Fruit fly (Drosophila melanogaster) whole organism, embryonic: ENCODE measurements around the gene CG34125.
A peak's percentile ranks its signal among the peaks of the same experiment; 100 is the strongest.

Source experiments
- CG10209 ChIP-seq: fragments of 200-800 bp; sonication (Bioruptor generic); optimal IDR thresholded peaks from 3 replicates; lab custom pipeline; 2017; ENCODE audit warnings: missing biosample characterization, mild to moderate bottlenecking, missing genetic modification characterization, missing genetic modification reagents
- CG10321 ChIP-seq: fragments of 200-800 bp; sonication (Bioruptor generic); IDR thresholded peaks from 2 replicates; pipeline ENCODE4 v1.3.6; 2022; ENCODE audit warnings: missing biosample characterization, missing genetic modification characterization
- CG10543 ChIP-seq: fragments of 200-800 bp; sonication (Bioruptor generic); optimal IDR thresholded peaks from 3 replicates; lab custom pipeline; 2017; ENCODE audit warnings: missing biosample characterization, mild to moderate bottlenecking, missing genetic modification characterization, moderate library complexity
- CG10565 ChIP-seq: fragments of 200-800 bp; sonication (Bioruptor generic); optimal IDR thresholded peaks from 3 replicates; lab custom pipeline; 2016; ENCODE audit warnings: missing biosample characterization, mild to moderate bottlenecking, missing genetic modification characterization
- CG10654 ChIP-seq: fragments of 200-800 bp; sonication (Bioruptor generic); optimal IDR thresholded peaks from 2 replicates; lab custom pipeline; 2016; ENCODE audit warnings: missing biosample characterization, missing genetic modification characterization
- CG11560 ChIP-seq: fragments of 200-800 bp; sonication (Bioruptor generic); IDR thresholded peaks from 3 replicates; pipeline ENCODE4 v1.3.6; 2022; ENCODE audit warnings: missing biosample characterization, missing genetic modification characterization
- CG13287 ChIP-seq: fragments of 200-800 bp; sonication (Bioruptor generic); IDR thresholded peaks from 2 replicates; pipeline ENCODE4 v1.3.6; 2022; ENCODE audit warnings: missing biosample characterization, missing genetic modification characterization; ENCODE audit not compliant: partially characterized antibody
- CG13894 ChIP-seq: fragments of 200-800 bp; sonication (Bioruptor generic); optimal IDR thresholded peaks from 3 replicates; lab custom pipeline; 2018; ENCODE audit warnings: missing biosample characterization, mild to moderate bottlenecking, missing genetic modification characterization, moderate library complexity
- CG15514 ChIP-seq: fragments of 200-800 bp; sonication (Bioruptor generic); optimal IDR thresholded peaks from 3 replicates; lab custom pipeline; 2017; ENCODE audit warnings: missing biosample characterization, missing genetic modification characterization, mild to moderate bottlenecking, moderate library complexity, missing genetic modification reagents
- CG1832 ChIP-seq: fragments of 200-800 bp; sonication (Bioruptor generic); optimal IDR thresholded peaks from 2 replicates; lab custom pipeline; 2017; ENCODE audit warnings: missing biosample characterization, mild to moderate bottlenecking, missing genetic modification characterization, inconsistent platforms
- CG31441 ChIP-seq: fragments of 200-800 bp; sonication (Bioruptor generic); IDR thresholded peaks from 2 replicates; pipeline ENCODE4 v1.3.6; 2022; ENCODE audit warnings: missing biosample characterization, missing genetic modification characterization
- CG8281 ChIP-seq: fragments of 200-800 bp; sonication (Bioruptor generic); optimal IDR thresholded peaks from 2 replicates; lab custom pipeline; 2018; ENCODE audit warnings: missing biosample characterization, mild to moderate bottlenecking, missing genetic modification characterization, moderate library complexity
- Dek ChIP-seq: fragments of 200-800 bp; sonication (Bioruptor generic); optimal IDR thresholded peaks from 3 replicates; lab custom pipeline; 2019; ENCODE audit warnings: missing biosample characterization, mild to moderate bottlenecking, missing genetic modification characterization, moderate library complexity
- Doc2 ChIP-seq: fragments of 200-800 bp; sonication (Bioruptor generic); IDR thresholded peaks from 2 replicates; pipeline ENCODE4 v1.3.6; 2022; ENCODE audit warnings: missing biosample characterization, missing genetic modification characterization
- Ets65A ChIP-seq: fragments of 200-800 bp; sonication (Bioruptor generic); peaks from one replicate; lab custom pipeline; 2016; ENCODE audit warnings: missing biosample characterization, missing genetic modification characterization
- Gsc ChIP-seq: fragments of 200-800 bp; sonication (Bioruptor generic); IDR thresholded peaks from 2 replicates; pipeline ENCODE4 v1.3.6; 2022; ENCODE audit warnings: missing biosample characterization, missing genetic modification characterization
- H15 ChIP-seq: fragments of 200-800 bp; sonication (Bioruptor generic); IDR thresholded peaks from 3 replicates; pipeline ENCODE4 v1.3.6; 2022; ENCODE audit warnings: missing biosample characterization, missing genetic modification characterization
- Meics ChIP-seq: fragments of 200-800 bp; sonication (Bioruptor generic); optimal IDR thresholded peaks from 2 replicates; lab custom pipeline; 2017; ENCODE audit warnings: missing biosample characterization, mild to moderate bottlenecking, missing genetic modification characterization
- NFAT ChIP-seq: fragments of 200-800 bp; sonication (Bioruptor generic); IDR thresholded peaks from 2 replicates; pipeline ENCODE4 v1.3.6; 2022; ENCODE audit warnings: missing biosample characterization, missing genetic modification characterization
- Rfx ChIP-seq: fragments of 200-800 bp; sonication (Bioruptor generic); IDR thresholded peaks from 2 replicates; pipeline ENCODE4 v1.3.6; 2022; ENCODE audit warnings: missing biosample characterization, missing genetic modification characterization
- Trl ChIP-seq, 3 experiments: fragments of >200 bp in 2 of 3; fragments of 200-800 bp in 1 of 3; sonication (Bioruptor generic) in 1 of 3; optimal IDR thresholded peaks; 2 replicates in 1 of 3; 3 replicates in 2 of 3; lab custom pipeline; 2016 to 2017; ENCODE audit warnings: missing biosample characterization in 1 of 3, missing genetic modification characterization in 1 of 3
- bowl ChIP-seq: fragments of 200-800 bp; sonication (Bioruptor generic); IDR thresholded peaks from 2 replicates; pipeline ENCODE4 v1.3.6; 2022; ENCODE audit warnings: missing biosample characterization, missing genetic modification characterization
- chm ChIP-seq: fragments of 200-800 bp; sonication (Bioruptor generic); IDR thresholded peaks from 2 replicates; pipeline ENCODE4 v1.3.6; 2022; ENCODE audit warnings: missing biosample characterization, missing genetic modification characterization
- esg ChIP-seq: fragments of 200-800 bp; sonication (Bioruptor generic); conservative IDR thresholded peaks from 2 replicates; pipeline ENCODE4 v1.3.6; 2022; ENCODE audit warnings: missing biosample characterization, missing genetic modification characterization
- exex ChIP-seq: fragments of 200-800 bp; sonication (Bioruptor generic); optimal IDR thresholded peaks from 4 replicates; lab custom pipeline; 2018; ENCODE audit warnings: missing biosample characterization, mild to moderate bottlenecking, missing genetic modification characterization, moderate library complexity
- kni ChIP-seq: fragments of 200-800 bp; sonication (Bioruptor generic); optimal IDR thresholded peaks from 3 replicates; lab custom pipeline; 2017; ENCODE audit warnings: mild to moderate bottlenecking, missing biosample characterization, missing genetic modification reagents, missing genetic modification characterization
- mirr ChIP-seq: fragments of 200-800 bp; sonication (Bioruptor generic); optimal IDR thresholded peaks from 3 replicates; lab custom pipeline; 2018; ENCODE audit warnings: missing biosample characterization, mild to moderate bottlenecking, missing genetic modification characterization
- nom ChIP-seq: fragments of 200-800 bp; sonication (Bioruptor generic); optimal IDR thresholded peaks from 2 replicates; lab custom pipeline; 2017; ENCODE audit warnings: missing biosample characterization, missing genetic modification characterization, mild to moderate bottlenecking, moderate library complexity, missing genetic modification reagents
- pan ChIP-seq, 4 experiments: fragments of >200 bp in 3 of 4; fragments of 200-800 bp in 1 of 4; sonication (Bioruptor generic) in 1 of 4; optimal IDR thresholded peaks in 3 of 4; IDR thresholded peaks in 1 of 4; 2 replicates each; pipeline versions ENCODE4 v1.3.6 to Lab custom; 2017 to 2022; ENCODE audit warnings: missing biosample characterization in 2 of 4, missing genetic modification characterization in 2 of 4, mixed read lengths in 1 of 4
- ranshi ChIP-seq: fragments of 200-800 bp; sonication (Bioruptor generic); IDR thresholded peaks from 2 replicates; pipeline ENCODE4 v1.3.6; 2022; ENCODE audit warnings: missing biosample characterization, missing genetic modification characterization
- row ChIP-seq: fragments of 200-800 bp; sonication (Bioruptor generic); IDR thresholded peaks from 3 replicates; pipeline ENCODE4 v1.3.6; 2022; ENCODE audit warnings: missing biosample characterization, missing genetic modification characterization
- scrt ChIP-seq: fragments of 200-800 bp; sonication (Bioruptor generic); optimal IDR thresholded peaks from 2 replicates; lab custom pipeline; 2018; ENCODE audit warnings: missing biosample characterization, mild to moderate bottlenecking, missing genetic modification characterization, moderate library complexity
- sens-2 ChIP-seq: fragments of 200-800 bp; sonication (Bioruptor generic); IDR thresholded peaks from 2 replicates; pipeline ENCODE4 v1.3.6; 2022; ENCODE audit warnings: missing biosample characterization, missing genetic modification characterization
- slbo ChIP-seq: fragments of 200-800 bp; sonication (Bioruptor generic); IDR thresholded peaks from 2 replicates; pipeline ENCODE4 v1.3.6; 2022; ENCODE audit warnings: missing biosample characterization, missing genetic modification characterization
- vnd ChIP-seq: fragments of 200-800 bp; sonication (Bioruptor generic); IDR thresholded peaks from 3 replicates; pipeline ENCODE4 v1.3.6; 2022; ENCODE audit warnings: missing biosample characterization, missing genetic modification characterization; ENCODE audit not compliant: partially characterized antibody
- zfh1 ChIP-seq: fragments of 200-800 bp; sonication (Bioruptor generic); IDR thresholded peaks from 3 replicates; pipeline ENCODE4 v1.3.6; 2022; ENCODE audit warnings: missing biosample characterization, missing genetic modification characterization

Gene CG34125

dm6 chr2L:5000919-5001581 is 35.6 kb downstream of the CG34125 start (continued):
- 0 out of 2 replicates have a peak, but pooled peaks have one; percentile 4 for TF ChIP-seq Doc2 (GFP tag; lab: Robert Waterston, UW)
- peak; percentile 73 for TF ChIP-seq Ets65A
- TF ChIP-seq pan (optimal IDR thresholded peaks at IDR 0.05; lab: Kevin White, UChicago): no peak
- TF ChIP-seq pan (GFP tag; optimal IDR thresholded peaks at IDR 0.05 in 1 of 2, IDR thresholded peaks at IDR 0.05 in 1 of 2): peak in 1 of 2 experiments; percentile 65
- TF ChIP-seq Gsc (GFP tag; lab: Robert Waterston, UW): peak; percentile 38; the same call in 1 of the 2 replicates
- TF ChIP-seq chm (GFP tag; lab: Robert Waterston, UW): peak; percentile 28; the same call in 1 of the 2 replicates
- peak; percentile 75 for TF ChIP-seq CG10321 (GFP tag; lab: Robert Waterston, UW)
- TF ChIP-seq slbo (GFP tag; lab: Robert Waterston, UW): peak; percentile 67
- no peak for TF ChIP-seq mirr (GFP tag; lab: Kevin White, UChicago)
- TF ChIP-seq CG10543: peak; percentile 64
- peak; percentile 72 for TF ChIP-seq CG13894 (tag; lab: Kevin White, UChicago)
- TF ChIP-seq nom (GFP tag; lab: Kevin White, UChicago): no peak
- no peak; the same call in 2 of the 3 replicates for TF ChIP-seq row (GFP tag; lab: Robert Waterston, UW)
- TF ChIP-seq Rfx (GFP tag; lab: Robert Waterston, UW): peak; percentile 54
- TF ChIP-seq Trl (optimal IDR thresholded peaks at IDR 0.05; lab: Kevin White, UChicago): peak in 1 of 2 experiments; percentile 29
- TF ChIP-seq Trl (GFP tag; optimal IDR thresholded peaks at IDR 0.05; lab: Kevin White, UChicago): peak; percentile 41
- no peak for TF ChIP-seq CG10565 (GFP tag; lab: Kevin White, UChicago)
- TF ChIP-seq CG8281 (tag; lab: Kevin White, UChicago): peak; percentile 58
- TF ChIP-seq CG11560: no peak
- no peak for TF ChIP-seq scrt (GFP tag; lab: Kevin White, UChicago)
- no peak for TF ChIP-seq CG10209 (GFP tag; lab: Kevin White, UChicago)
- no peak for TF ChIP-seq Meics (GFP tag; lab: Kevin White, UChicago)
- no peak for TF ChIP-seq CG31441 (GFP tag; lab: Robert Waterston, UW)
- TF ChIP-seq zfh1: peak; percentile 72
- peak; percentile 49; the same call in 1 of the 2 replicates for TF ChIP-seq CG13287 (GFP tag; lab: Robert Waterston, UW)
- TF ChIP-seq Dek: no peak
- TF ChIP-seq esg: peak; percentile 41; the same call in 1 of the 2 replicates
- peak; percentile 48; the same call in 2 of the 3 replicates for TF ChIP-seq vnd (GFP tag; lab: Robert Waterston, UW)
- peak; percentile 36; the same call in 1 of the 2 replicates for TF ChIP-seq sens-2
- TF ChIP-seq ranshi: peak; percentile 41; the same call in 1 of the 2 replicates
- TF ChIP-seq CG15514 (GFP tag; lab: Kevin White, UChicago): no peak
- peak; percentile 50 for TF ChIP-seq CG1832
- peak; percentile 35 for TF ChIP-seq NFAT (GFP tag; lab: Robert Waterston, UW)
- no peak for TF ChIP-seq CG10654 (GFP tag; lab: Kevin White, UChicago)
- TF ChIP-seq H15 (GFP tag; lab: Robert Waterston, UW): peak; percentile 48; the same call in 2 of the 3 replicates
- TF ChIP-seq kni: peak; percentile 10

DNA sequence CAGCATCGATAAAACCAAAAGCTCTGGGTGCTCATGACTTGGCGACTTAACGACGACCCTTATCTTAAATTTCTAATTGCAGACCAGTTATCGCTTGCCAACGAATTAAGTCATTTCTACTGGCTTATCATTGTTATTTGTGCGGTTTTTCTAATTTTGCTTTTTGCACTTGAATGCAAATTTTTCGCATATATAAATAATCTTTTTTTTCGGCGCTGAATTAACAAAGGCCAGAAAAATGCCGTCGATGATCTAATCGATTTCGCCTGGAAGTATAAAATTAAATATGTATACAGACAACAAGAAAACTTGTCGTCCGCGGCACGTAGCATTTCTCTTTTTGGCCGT is 36.1 kb downstream of the CG34125 start:
- TF ChIP-seq bowl: no peak
- peak in 1 of 2 experiments; percentile 3 for TF ChIP-seq Trl (optimal IDR thresholded peaks at IDR 0.05; lab: Kevin White, UChicago)
- TF ChIP-seq Trl (GFP tag; optimal IDR thresholded peaks at IDR 0.05; lab: Kevin White, UChicago): no peak
- peak; percentile 21 for TF ChIP-seq exex (tag; lab: Kevin White, UChicago)
